Worm (Caenorhabditis elegans): ENCODE measurements around the gene twk-6.

DNA sequence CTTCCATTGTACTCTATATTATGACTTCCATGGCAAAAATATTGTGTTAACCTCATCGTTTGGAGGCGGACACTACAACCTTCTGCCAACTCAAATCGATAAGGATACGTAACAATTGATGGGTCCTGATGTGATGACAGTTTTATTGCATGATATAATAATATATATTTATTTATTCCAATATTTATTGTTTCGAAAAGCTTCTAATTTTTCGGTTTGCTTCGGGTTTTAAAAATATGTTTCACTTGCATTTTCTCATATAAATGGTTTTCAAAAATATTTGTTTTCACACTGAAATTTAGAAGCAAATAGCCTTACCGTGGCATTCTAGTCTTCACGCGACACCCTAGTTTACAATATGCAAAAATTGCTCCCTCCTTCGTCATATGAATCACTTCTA is 36.0 kb upstream of the twk-6 start, which contains the start of gene T04A8.13:
- TF ChIP-seq nhr-28 (tag; optimal IDR thresholded peaks at IDR 0.05) (no peak), ceh-32 (tag; optimal IDR thresholded peaks at IDR 0.05; ENCODE audit: poor library complexity) (no peak), D1046.2 (GFP tag; IDR thresholded peaks at IDR 0.05) (no peak), daf-12 (tag; optimal IDR thresholded peaks at IDR 0.05) (no peak), mdl-1 (tag; optimal IDR thresholded peaks at IDR 0.05) (no peak), hif-1 (tag; optimal IDR thresholded peaks at IDR 0.05) (no peak), dmd-8 (GFP tag; IDR thresholded peaks at IDR 0.05) (no peak), dve-1 (tag; optimal IDR thresholded peaks at IDR 0.05; ENCODE audit: insufficient read depth) (no peak), aly-2 (tag; optimal IDR thresholded peaks at IDR 0.05) (no peak), pha-4 (GFP tag; IDR thresholded peaks at IDR 0.05) (no peak), pha-4 (tag; optimal IDR thresholded peaks at IDR 0.05) (no peak), ZK546.5 (tag; optimal IDR thresholded peaks at IDR 0.05) (no peak), daf-16 (GFP tag; optimal IDR thresholded peaks at IDR 0.05) (no peak), daf-16 (tag; optimal IDR thresholded peaks at IDR 0.05) (no peak), mep-1 (tag; optimal IDR thresholded peaks at IDR 0.05) (no peak)
